Worm (Caenorhabditis elegans) whole organism, L2 larva: ENCODE measurements around the gene T22B7.4.

ENCODE experiments used
- C34F6.9 ChIP-seq: fragments of 150-350 bp; optimal IDR thresholded peaks from 2 replicates; lab custom pipeline; 2014; ENCODE audit warnings: missing biosample characterization, missing genetic modification characterization
- ama-1 ChIP-seq: fragments of 150-350 bp; optimal IDR thresholded peaks from 2 replicates; lab custom pipeline; 2018; ENCODE audit warnings: inconsistent platforms
- ceh-16 ChIP-seq: fragments of 150-350 bp; optimal IDR thresholded peaks from 2 replicates; lab custom pipeline; 2014; ENCODE audit warnings: missing biosample characterization, missing genetic modification characterization
- egl-27 ChIP-seq: sonication (generic microtip); optimal IDR thresholded peaks from 3 replicates; lab custom pipeline; 2017; ENCODE audit warnings: missing biosample characterization, missing genetic modification reagents, missing genetic modification characterization
- lin-13 ChIP-seq: fragments of 150-350 bp; optimal IDR thresholded peaks from 2 replicates; lab custom pipeline; 2014; ENCODE audit warnings: missing biosample characterization, missing genetic modification reagents, missing genetic modification characterization
- lin-39 ChIP-seq: fragments of 150-350 bp; optimal IDR thresholded peaks from 2 replicates; lab custom pipeline; 2014; ENCODE audit warnings: missing biosample characterization, missing genetic modification reagents, missing genetic modification characterization
- mab-5 ChIP-seq: fragments of 150-350 bp; optimal IDR thresholded peaks from 2 replicates; lab custom pipeline; 2014; ENCODE audit warnings: missing biosample characterization, missing genetic modification characterization
- nhr-237 ChIP-seq: fragments of 150-350 bp; optimal IDR thresholded peaks from 2 replicates; lab custom pipeline; 2014; ENCODE audit warnings: missing biosample characterization, missing genetic modification characterization
- nhr-25 ChIP-seq: fragments of 150-350 bp; sonication (generic microtip); optimal IDR thresholded peaks from 3 replicates; lab custom pipeline; 2014; ENCODE audit warnings: missing biosample characterization, missing genetic modification characterization
- skn-1 ChIP-seq: sonication (generic microtip); optimal IDR thresholded peaks from 2 replicates; lab custom pipeline; 2017; ENCODE audit warnings: missing biosample characterization, missing genetic modification characterization
- zag-1 ChIP-seq: fragments of 150-350 bp; optimal IDR thresholded peaks from 2 replicates; lab custom pipeline; 2014; ENCODE audit warnings: missing biosample characterization, missing genetic modification characterization
- ztf-11 ChIP-seq: sonication (generic microtip); optimal IDR thresholded peaks from 2 replicates; lab custom pipeline; 2017; ENCODE audit warnings: missing biosample characterization, missing genetic modification characterization

DNA sequence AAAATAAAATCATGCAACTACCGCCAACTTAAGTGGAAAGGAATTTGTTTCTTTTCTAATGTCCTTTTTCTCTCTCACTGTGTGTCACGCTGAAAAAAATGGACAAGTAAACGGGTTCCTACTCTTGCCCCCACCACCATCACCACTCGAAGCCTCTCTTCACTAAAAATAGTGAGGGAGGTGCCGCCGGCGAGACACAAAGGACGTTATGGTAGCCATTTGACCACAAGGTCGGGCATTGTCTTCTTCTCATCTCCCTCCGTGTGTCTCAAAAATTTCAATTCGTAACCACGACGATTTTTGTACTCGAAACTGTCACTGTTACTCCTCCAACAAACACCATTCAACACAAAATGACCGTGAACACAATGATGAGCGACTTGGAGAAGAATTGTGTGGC, 18.4 kb upstream of the T22B7.4 start, which contains the start of gene T22B7.22:
- TF ChIP-seq zag-1 (tag; lab: Kevin White, UChicago) (no peak), nhr-25 (tag; lab: Kevin White, UChicago) (peak; percentile 89), ceh-16 (no peak), lin-13 (GFP tag; lab: Kevin White, UChicago) (no peak), egl-27 (tag; lab: Kevin White, UChicago) (no peak), ama-1 (lab: Kevin White, UChicago) (no peak), C34F6.9 (tag; lab: Kevin White, UChicago) (no peak), mab-5 (tag; lab: Kevin White, UChicago) (no peak), lin-39 (no peak), nhr-237 (tag; lab: Kevin White, UChicago) (no peak), ztf-11 (no peak), skn-1 (tag; lab: Kevin White, UChicago) (no peak)
